Worm (Caenorhabditis elegans) whole organism, late embryonic: ENCODE results near the gene B0034.2.

ENCODE experiments used
- ceh-45 ChIP-seq: fragments of 200-800 bp; sonication (Bioruptor generic); IDR thresholded peaks from 2 replicates; pipeline ENCODE4 v1.3.6; 2022; ENCODE audit warnings: missing genetic modification reagents, missing genetic modification characterization, missing compliant biosample characterization
- hlh-30 ChIP-seq: sonication (generic microtip); optimal IDR thresholded peaks from 2 replicates; lab custom pipeline; 2017; ENCODE audit warnings: antibody characterized with exemption, missing genetic modification characterization, missing compliant biosample characterization; ENCODE audit not compliant: insufficient read depth
- nfya-1 ChIP-seq: sonication (generic microtip); optimal IDR thresholded peaks from 2 replicates; lab custom pipeline; 2017; ENCODE audit warnings: missing genetic modification characterization, mild to moderate bottlenecking, missing compliant biosample characterization, antibody characterized with exemption, moderate library complexity
- nhr-11 ChIP-seq: fragments of 150-350 bp; optimal IDR thresholded peaks from 2 replicates; lab custom pipeline; 2014; ENCODE audit warnings: missing biosample characterization, missing genetic modification characterization
- pat-9 ChIP-seq: fragments of 200-800 bp; sonication (Bioruptor generic); optimal IDR thresholded peaks from 2 replicates; lab custom pipeline; 2018; ENCODE audit warnings: mild to moderate bottlenecking, missing genetic modification characterization, moderate library complexity, missing compliant biosample characterization
- tbx-2 ChIP-seq: sonication (generic microtip); optimal IDR thresholded peaks from 2 replicates; lab custom pipeline; 2016; ENCODE audit warnings: missing genetic modification characterization, missing compliant biosample characterization
- unc-55 ChIP-seq: sonication (generic microtip); optimal IDR thresholded peaks from 2 replicates; lab custom pipeline; 2017; ENCODE audit warnings: missing biosample characterization, missing genetic modification reagents, missing genetic modification characterization

DNA sequence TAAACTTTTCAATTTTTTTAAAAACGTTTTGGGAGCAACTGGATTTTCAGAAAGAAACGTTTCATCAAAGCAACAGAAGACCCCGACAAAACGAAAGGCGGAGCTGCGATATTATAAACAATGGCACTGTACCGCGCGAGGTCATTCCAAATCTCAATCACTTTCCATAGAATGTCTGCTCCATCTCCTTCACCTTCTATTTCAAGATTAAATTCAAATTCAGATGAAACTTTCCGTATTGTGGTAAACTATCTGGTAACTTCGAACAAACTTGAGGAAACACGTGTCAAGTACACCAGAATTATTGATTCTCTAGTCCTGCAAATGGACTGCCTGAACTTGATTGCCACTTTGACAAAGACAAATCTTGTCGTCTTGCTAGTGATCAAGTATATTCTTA lies 3.4 kb downstream of the B0034.2 start, which contains the start of gene F28B12.6:
- TF ChIP-seq pat-9 (tag; lab: Kevin White, UChicago) (no peak), unc-55 (GFP tag; lab: Kevin White, UChicago) (no peak), nhr-11 (tag; lab: Kevin White, UChicago) (no peak), hlh-30 (tag; lab: Kevin White, UChicago) (no peak), tbx-2 (no peak), ceh-45 (GFP tag; lab: Robert Waterston, UW) (no peak), nfya-1 (tag; lab: Kevin White, UChicago) (no peak)
